Worm (Caenorhabditis elegans) whole organism, early embryonic: ENCODE measurements around the gene grd-1.

ENCODE experiments used
- B0310.2 ChIP-seq: sonication (generic microtip); optimal IDR thresholded peaks from 2 replicates; lab custom pipeline; 2016; ENCODE audit warnings: mild to moderate bottlenecking, missing genetic modification characterization, missing compliant biosample characterization
- F13C5.2 ChIP-seq: sonication (generic microtip); optimal IDR thresholded peaks from 2 replicates; lab custom pipeline; 2017; ENCODE audit warnings: mild to moderate bottlenecking, missing genetic modification characterization, inconsistent platforms, missing compliant biosample characterization
- aly-1 ChIP-seq: sonication (generic microtip); optimal IDR thresholded peaks from 2 replicates; lab custom pipeline; 2016; ENCODE audit warnings: missing genetic modification characterization, missing compliant biosample characterization
- ama-1 ChIP-seq: fragments of 150-350 bp; optimal IDR thresholded peaks from 2 replicates; lab custom pipeline; 2014
- ceh-13 ChIP-seq: fragments of 200-800 bp; sonication (Bioruptor generic); optimal IDR thresholded peaks from 2 replicates; lab custom pipeline; 2018; ENCODE audit warnings: mild to moderate bottlenecking, missing genetic modification characterization, missing compliant biosample characterization
- ceh-36 ChIP-seq: sonication (generic microtip); optimal IDR thresholded peaks from 2 replicates; lab custom pipeline; 2016; ENCODE audit warnings: missing genetic modification characterization, inconsistent platforms, missing compliant biosample characterization
- ets-7 ChIP-seq: sonication (generic microtip); optimal IDR thresholded peaks from 2 replicates; lab custom pipeline; 2016; ENCODE audit warnings: missing genotype, missing genetic modification characterization, missing compliant biosample characterization
- flt-1 ChIP-seq: fragments of 200-800 bp; sonication (Bioruptor generic); IDR thresholded peaks from 2 replicates; pipeline ENCODE4 v1.3.6; 2022; ENCODE audit warnings: missing genetic modification characterization, missing compliant biosample characterization
- hmbx-1 ChIP-seq: sonication (generic microtip); optimal IDR thresholded peaks from 2 replicates; lab custom pipeline; 2016; ENCODE audit warnings: mild to moderate bottlenecking, missing genetic modification characterization, missing compliant biosample characterization
- hmg-4 ChIP-seq: fragments of 200-800 bp; sonication (Bioruptor generic); optimal IDR thresholded peaks from 2 replicates; lab custom pipeline; 2018; ENCODE audit warnings: mild to moderate bottlenecking, missing genetic modification characterization, missing compliant biosample characterization
- hnd-1 ChIP-seq: sonication (generic microtip); optimal IDR thresholded peaks from 2 replicates; lab custom pipeline; 2016; ENCODE audit warnings: missing genetic modification characterization, missing compliant biosample characterization
- pes-1 ChIP-seq: fragments of 200-800 bp; sonication (Bioruptor generic); IDR thresholded peaks from 2 replicates; pipeline ENCODE4 v1.3.6; 2022; ENCODE audit warnings: missing genetic modification reagents, missing genetic modification characterization, missing compliant biosample characterization
- scrt-1 ChIP-seq: fragments of 200-800 bp; sonication (Bioruptor generic); IDR thresholded peaks from 2 replicates; pipeline ENCODE4 v1.3.6; 2022; ENCODE audit warnings: missing genetic modification characterization, missing compliant biosample characterization
- sea-1 ChIP-seq: fragments of 200-800 bp; sonication (Bioruptor generic); conservative IDR thresholded peaks from 2 replicates; pipeline ENCODE4 v1.3.6; 2022; ENCODE audit warnings: missing genetic modification characterization, missing compliant biosample characterization
- tbx-11 ChIP-seq: fragments of 200-800 bp; sonication (Bioruptor generic); IDR thresholded peaks from 2 replicates; pipeline ENCODE4 v1.3.6; 2022; ENCODE audit warnings: missing genetic modification characterization, missing compliant biosample characterization
- tbx-37 ChIP-seq: fragments of 200-800 bp; sonication (Bioruptor generic); conservative IDR thresholded peaks from 2 replicates; pipeline ENCODE4 v1.3.6; 2022; ENCODE audit warnings: missing genetic modification reagents, missing genetic modification characterization, missing compliant biosample characterization
- tra-4 ChIP-seq: sonication (generic microtip); optimal IDR thresholded peaks from 2 replicates; lab custom pipeline; 2017; ENCODE audit warnings: missing genetic modification characterization, missing compliant biosample characterization

grd-1 gene

ce11 chrX:11109200-11109599, at the start of gene grd-1:
Gene grd-1 (plus strand): TSS chrX:11109440.
- TF ChIP-seq F13C5.2 (tag; lab: Kevin White, UChicago) = no peak
- TF ChIP-seq sea-1 (GFP tag; lab: Robert Waterston, UW) = no peak
- no peak for TF ChIP-seq ceh-13 (GFP tag; lab: Kevin White, UChicago)
- TF ChIP-seq ceh-36 = no peak

- TF ChIP-seq ets-7 (no peak), tbx-11 (GFP tag; lab: Robert Waterston, UW) (no peak), ceh-36 (no peak), hmbx-1 (tag; lab: Kevin White, UChicago) (no peak), tbx-37 (GFP tag; lab: Robert Waterston, UW) (no peak), B0310.2 (tag; lab: Kevin White, UChicago) (no peak), scrt-1 (GFP tag; lab: Robert Waterston, UW) (no peak), pes-1 (GFP tag; lab: Robert Waterston, UW) (no peak), F13C5.2 (tag; lab: Kevin White, UChicago) (no peak), ama-1 (lab: Kevin White, UChicago) (no peak), hmg-4 (no peak), flt-1 (GFP tag; lab: Robert Waterston, UW) (no peak)
Measured at ce11 chrX:11059744-11060143, 49.5 kb upstream of the grd-1 start, which contains the start of gene lpr-6. Gene lpr-6 (plus strand): TSS chrX:11059994.

ce11 chrX:11060940-11061339, 48.3 kb upstream of the grd-1 start:
- TF ChIP-seq ceh-36 (no peak), F13C5.2 (tag; lab: Kevin White, UChicago) (no peak), sea-1 (GFP tag; lab: Robert Waterston, UW) (no peak), tbx-11 (GFP tag; lab: Robert Waterston, UW) (no peak), ets-7 (no peak), aly-1 (no peak), tbx-37 (GFP tag; lab: Robert Waterston, UW) (no peak)

- TF ChIP-seq tbx-37 (GFP tag; lab: Robert Waterston, UW) = no peak
- no peak for TF ChIP-seq sea-1 (GFP tag; lab: Robert Waterston, UW)
- TF ChIP-seq ama-1 (lab: Kevin White, UChicago) = no peak
- no peak for TF ChIP-seq F13C5.2 (tag; lab: Kevin White, UChicago)
- TF ChIP-seq scrt-1 (GFP tag; lab: Robert Waterston, UW) = no peak
- no peak for TF ChIP-seq pes-1 (GFP tag; lab: Robert Waterston, UW)
- TF ChIP-seq ceh-13 (GFP tag; lab: Kevin White, UChicago) = no peak
- TF ChIP-seq ets-7 = no peak
- TF ChIP-seq flt-1 (GFP tag; lab: Robert Waterston, UW) = no peak
- TF ChIP-seq tra-4 (tag; lab: Kevin White, UChicago) = no peak
- no peak for TF ChIP-seq aly-1
- no peak for TF ChIP-seq hmbx-1 (tag; lab: Kevin White, UChicago)
- no peak for TF ChIP-seq tbx-11 (GFP tag; lab: Robert Waterston, UW)
- TF ChIP-seq B0310.2 (tag; lab: Kevin White, UChicago) = no peak
- TF ChIP-seq ceh-36 = no peak
- no peak for TF ChIP-seq hmg-4
- no peak for TF ChIP-seq hnd-1
Measured at ce11 chrX:11061904-11062303, 47.3 kb upstream of the grd-1 start, which contains the start of gene lpr-5. Gene lpr-5 (plus strand): TSS chrX:11062123.

- TF ChIP-seq tra-4 (tag; lab: Kevin White, UChicago) (no peak), flt-1 (GFP tag; lab: Robert Waterston, UW) (no peak), sea-1 (GFP tag; lab: Robert Waterston, UW) (no peak), ceh-36 (no peak)
Measured at ce11 chrX:11064799-11065198, 44.4 kb upstream of the grd-1 start, which contains the start of gene lpr-4. Gene lpr-4 (plus strand): TSS chrX:11065126.

ce11 chrX:11067256-11067655, 42.0 kb upstream of the grd-1 start:
- TF ChIP-seq ceh-13 (GFP tag; lab: Kevin White, UChicago) (no peak), tbx-37 (GFP tag; lab: Robert Waterston, UW) (no peak)

ce11 chrX:11068334-11068733, 40.9 kb upstream of the grd-1 start, which contains the start of gene apt-9:
Gene apt-9 (plus strand): TSS chrX:11068527.
- TF ChIP-seq B0310.2 (tag; lab: Kevin White, UChicago) = no peak
- TF ChIP-seq ceh-36 = no peak

ce11 chrX:11072701-11073100, 36.5 kb upstream of the grd-1 start:
- TF ChIP-seq flt-1 (GFP tag; lab: Robert Waterston, UW) = no peak
- TF ChIP-seq hnd-1 = no peak
- no peak for TF ChIP-seq B0310.2 (tag; lab: Kevin White, UChicago)
- no peak for TF ChIP-seq ceh-36
- TF ChIP-seq F13C5.2 (tag; lab: Kevin White, UChicago) = no peak
- no peak for TF ChIP-seq tbx-11 (GFP tag; lab: Robert Waterston, UW)
- peak; percentile 29 for TF ChIP-seq hmg-4
- TF ChIP-seq pes-1 (GFP tag; lab: Robert Waterston, UW) = no peak

ce11 chrX:11073358-11073757, 35.9 kb upstream of the grd-1 start, which contains the start of gene W04G3.5:
Gene W04G3.5 (plus strand): TSS chrX:11073658.
- TF ChIP-seq aly-1 (no peak), F13C5.2 (tag; lab: Kevin White, UChicago) (no peak)
